Worm (Caenorhabditis elegans): ENCODE data around the gene srlf-28.

Gene srlf-28

DNA sequence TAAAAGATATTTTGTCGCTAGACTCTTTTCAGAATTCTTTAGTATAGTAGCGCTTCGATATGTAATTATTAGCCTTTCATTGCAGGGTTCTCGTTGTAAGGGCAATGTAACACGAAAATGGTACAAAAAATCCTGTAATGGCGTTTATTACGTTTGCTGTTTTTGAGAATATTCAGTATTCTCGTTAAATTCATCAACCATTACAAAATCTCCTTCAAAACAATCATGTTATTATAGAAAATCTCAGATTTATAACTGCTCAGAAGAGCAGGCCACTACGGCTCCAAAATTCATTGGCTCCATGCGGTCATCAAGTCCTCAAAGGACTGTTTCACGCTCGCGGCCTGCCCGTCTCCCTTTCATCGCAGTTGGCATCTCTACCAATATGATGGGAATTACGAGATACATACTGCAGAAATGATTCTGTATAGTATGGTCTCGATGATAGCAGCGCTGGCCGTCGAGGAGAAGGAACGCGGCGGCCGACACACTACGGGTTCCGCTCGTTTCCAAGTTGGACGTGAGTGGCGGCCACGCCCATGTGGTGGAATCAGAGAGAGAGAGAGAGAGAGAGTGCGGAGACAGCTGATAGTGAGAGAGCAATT is 16.9 kb downstream of the srlf-28 start (continued):
- peak; percentile 93 for TF ChIP-seq snpc-3.4 (tag; optimal IDR thresholded peaks at IDR 0.05)
- peak; percentile 91; the same call in 1 of the 2 replicates for TF ChIP-seq Y95B8A.8 (GFP tag; IDR thresholded peaks at IDR 0.05)
- TF ChIP-seq ceh-79 (tag; optimal IDR thresholded peaks at IDR 0.05): no peak
- peak; percentile 90 for TF ChIP-seq Y53G8AR.9 (GFP tag; conservative IDR thresholded peaks at IDR 0.05)
- TF ChIP-seq snpc-1.1 (tag; optimal IDR thresholded peaks at IDR 0.05; ENCODE audit: insufficient read depth): peak; percentile 95
- peak; percentile 99 for TF ChIP-seq cebp-2 (GFP tag; IDR thresholded peaks at IDR 0.05)
- TF ChIP-seq Y79H2A.3 (GFP tag; conservative IDR thresholded peaks at IDR 0.05): no peak
- no peak for TF ChIP-seq ama-1 (optimal IDR thresholded peaks at IDR 0.05)
- TF ChIP-seq ama-1 (GFP tag; optimal IDR thresholded peaks at IDR 0.05): no peak
- no peak for TF ChIP-seq B0035.1 (tag; optimal IDR thresholded peaks at IDR 0.05)
- peak; percentile 27 for TF ChIP-seq madf-8 (GFP tag; conservative IDR thresholded peaks at IDR 0.05)
- TF ChIP-seq ceh-27 (GFP tag; optimal IDR thresholded peaks at IDR 0.05): peak; percentile 74
- TF ChIP-seq somi-1 (GFP tag; optimal IDR thresholded peaks at IDR 0.05): peak; percentile 28
- TF ChIP-seq snpc-4 (GFP tag; optimal IDR thresholded peaks at IDR 0.05): peak; percentile 98
- TF ChIP-seq snpc-4 (tag; optimal IDR thresholded peaks at IDR 0.05): peak; percentile 99 to 100 (median 99)
- TF ChIP-seq F23B12.7 (tag; optimal IDR thresholded peaks at IDR 0.05; ENCODE audit: insufficient read depth): peak; percentile 18
- no peak for TF ChIP-seq F22D6.2 (tag; optimal IDR thresholded peaks at IDR 0.05)
- peak; percentile 67 for TF ChIP-seq lsy-27 (tag; optimal IDR thresholded peaks at IDR 0.05; ENCODE audit: borderline replicate concordance, insufficient read depth)
- TF ChIP-seq bed-2 (GFP tag; IDR thresholded peaks at IDR 0.05): peak; percentile 43; the same call in 1 of the 2 replicates
- 0 out of 2 replicates have a peak, but pooled peaks have one; percentile 46 for TF ChIP-seq ceh-40 (GFP tag; IDR thresholded peaks at IDR 0.05)
- TF ChIP-seq dox-1 (GFP tag; IDR thresholded peaks at IDR 0.05): peak; percentile 99
- TF ChIP-seq ekl-4 (GFP tag; IDR thresholded peaks at IDR 0.05): peak; percentile 87; the same call in 1 of the 2 replicates
- TF ChIP-seq aptf-2 (GFP tag; conservative IDR thresholded peaks at IDR 0.05): no peak
- TF ChIP-seq akir-1 (GFP tag; optimal IDR thresholded peaks at IDR 0.05): no peak
- TF ChIP-seq ccch-3 (GFP tag; optimal IDR thresholded peaks at IDR 0.05): no peak
- peak; percentile 98 for TF ChIP-seq lin-26 (GFP tag; IDR thresholded peaks at IDR 0.05)
- peak; percentile 57 for TF ChIP-seq die-1 (tag; optimal IDR thresholded peaks at IDR 0.05)
- no peak for TF ChIP-seq Y67H2A.10 (GFP tag; conservative IDR thresholded peaks at IDR 0.05)
- peak; percentile 77 for TF ChIP-seq ztf-18 (tag; optimal IDR thresholded peaks at IDR 0.05)
- TF ChIP-seq rpc-1 (optimal IDR thresholded peaks at IDR 0.05): no peak
- TF ChIP-seq rpc-1 (tag; optimal IDR thresholded peaks at IDR 0.05): no peak
- TF ChIP-seq ztf-25 (GFP tag; IDR thresholded peaks at IDR 0.05): no peak
- no peak for TF ChIP-seq nhr-27 (tag; optimal IDR thresholded peaks at IDR 0.05)
- TF ChIP-seq F10E7.11 (tag; optimal IDR thresholded peaks at IDR 0.05): no peak
- TF ChIP-seq C06A6.2 (GFP tag; conservative IDR thresholded peaks at IDR 0.05): peak; percentile 69; the same call in 1 of the 2 replicates
- peak; percentile 82 for TF ChIP-seq lin-54 (GFP tag; optimal IDR thresholded peaks at IDR 0.05)
- no peak for TF ChIP-seq F55B11.4 (tag; optimal IDR thresholded peaks at IDR 0.05; ENCODE audit: borderline replicate concordance, insufficient read depth)
- no peak for TF ChIP-seq sptf-2 (GFP tag; optimal IDR thresholded peaks at IDR 0.05)
- TF ChIP-seq let-607 (tag; optimal IDR thresholded peaks at IDR 0.05): peak; percentile 19 to 77
- TF ChIP-seq lin-40 (tag; optimal IDR thresholded peaks at IDR 0.05): no peak
- TF ChIP-seq nfyb-1 (GFP tag; IDR thresholded peaks at IDR 0.05): peak; percentile 95
- no peak for TF ChIP-seq dpl-1 (GFP tag; optimal IDR thresholded peaks at IDR 0.05)
- TF ChIP-seq egl-44 (GFP tag; IDR thresholded peaks at IDR 0.05): no peak; the same call in 1 of the 2 replicates
- no peak for TF ChIP-seq ztf-22 (GFP tag; optimal IDR thresholded peaks at IDR 0.05)
- TF ChIP-seq F57C9.4 (tag; optimal IDR thresholded peaks at IDR 0.05): no peak
- TF ChIP-seq mes-4 (tag; optimal IDR thresholded peaks at IDR 0.05): peak; percentile 71
- TF ChIP-seq Y56A3A.18 (GFP tag; IDR thresholded peaks at IDR 0.05): peak; percentile 96
- peak; percentile 97 for TF ChIP-seq B0336.3 (GFP tag; IDR thresholded peaks at IDR 0.05)
